Worm (Caenorhabditis elegans) whole organism, mixed stage, embryonic: ENCODE data around the gene F38B6.3.

ENCODE experiments used
- bed-3 ChIP-seq: fragments of 200-800 bp; sonication (Bioruptor generic); optimal IDR thresholded peaks from 3 replicates; lab custom pipeline; 2018; ENCODE audit warnings: mild to moderate bottlenecking, missing genetic modification characterization, moderate library complexity, missing compliant biosample characterization
- lin-13 ChIP-seq: fragments of 150-350 bp; optimal IDR thresholded peaks from 2 replicates; lab custom pipeline; 2014; ENCODE audit warnings: missing biosample characterization, missing genetic modification characterization
- mab-5 ChIP-seq: fragments of 150-350 bp; optimal IDR thresholded peaks from 2 replicates; lab custom pipeline; 2014; ENCODE audit warnings: missing biosample characterization, missing genetic modification characterization
- mep-1 ChIP-seq: fragments of 150-350 bp; optimal IDR thresholded peaks from 2 replicates; lab custom pipeline; 2017; ENCODE audit warnings: missing biosample characterization, missing genetic modification reagents, missing genetic modification characterization, inconsistent platforms
- nhr-12 ChIP-seq: fragments of 150-350 bp; optimal IDR thresholded peaks from 2 replicates; lab custom pipeline; 2014; ENCODE audit warnings: missing biosample characterization, missing genetic modification characterization
- nhr-237 ChIP-seq: fragments of 150-350 bp; optimal IDR thresholded peaks from 2 replicates; lab custom pipeline; 2014; ENCODE audit warnings: missing biosample characterization, missing genetic modification characterization
- pha-4 ChIP-seq: fragments of 150-350 bp; optimal IDR thresholded peaks from 2 replicates; lab custom pipeline; 2018; ENCODE audit warnings: missing biosample characterization, missing genetic modification reagents, missing genetic modification characterization
- sem-2 ChIP-seq: fragments of 200-800 bp; sonication (Bioruptor generic); optimal IDR thresholded peaks from 2 replicates; lab custom pipeline; 2018; ENCODE audit warnings: mild to moderate bottlenecking, missing genetic modification characterization, missing compliant biosample characterization
- snpc-4 ChIP-seq: fragments of 150-350 bp; optimal IDR thresholded peaks from 2 replicates; lab custom pipeline; 2014; ENCODE audit warnings: missing biosample characterization, missing genetic modification characterization
- sptf-1 ChIP-seq: sonication (generic microtip); optimal IDR thresholded peaks from 2 replicates; lab custom pipeline; 2017; ENCODE audit warnings: mild to moderate bottlenecking, missing genetic modification characterization, moderate library complexity, missing compliant biosample characterization
- unc-62 ChIP-seq: fragments of 150-350 bp; optimal IDR thresholded peaks from 2 replicates; lab custom pipeline; 2014; ENCODE audit warnings: missing biosample characterization, missing genetic modification reagents, missing genetic modification characterization
- zip-8 ChIP-seq: fragments of 150-350 bp; optimal IDR thresholded peaks from 2 replicates; lab custom pipeline; 2014; ENCODE audit warnings: missing biosample characterization, missing genetic modification characterization

DNA sequence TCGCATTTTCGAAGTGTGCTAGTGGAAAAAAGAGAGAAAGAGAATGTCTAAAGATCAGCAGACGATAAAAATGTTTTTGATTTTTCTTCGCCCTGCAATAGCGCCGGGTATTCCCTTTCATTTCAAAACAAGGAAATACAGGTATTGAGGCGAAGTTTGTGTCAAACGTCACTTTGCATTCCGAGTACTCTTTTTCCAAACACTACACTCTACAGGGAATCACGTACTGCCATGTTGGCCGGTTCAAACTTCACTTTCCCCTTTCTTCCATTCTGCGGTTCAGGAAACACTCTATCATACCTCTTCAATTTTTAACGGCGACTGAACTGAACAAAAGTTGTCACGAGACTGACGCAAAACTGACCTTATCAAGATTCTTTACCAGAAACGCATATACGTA lies 45.1 kb downstream of the F38B6.3 start:
- TF ChIP-seq zip-8 (tag; lab: Kevin White, UChicago) (no peak), pha-4 (tag; lab: Kevin White, UChicago) (no peak), unc-62 (no peak), sptf-1 (tag; lab: Kevin White, UChicago) (no peak), snpc-4 (tag; lab: Kevin White, UChicago) (no peak), mep-1 (tag; lab: Kevin White, UChicago) (no peak), nhr-237 (tag; lab: Kevin White, UChicago) (no peak), lin-13 (tag; lab: Kevin White, UChicago) (no peak), bed-3 (GFP tag; lab: Kevin White, UChicago) (no peak), mab-5 (tag; lab: Kevin White, UChicago) (no peak), sem-2 (no peak), nhr-12 (tag; lab: Kevin White, UChicago) (no peak)
